Worm (Caenorhabditis elegans) whole organism, L4 larva: ENCODE data around the gene Y39A1A.10.

Experiments used
- F37D6.2 ChIP-seq: sonication (generic microtip); optimal IDR thresholded peaks from 2 replicates; lab custom pipeline; 2016; ENCODE audit warnings: mild to moderate bottlenecking, missing genetic modification characterization, missing compliant biosample characterization
- R02D3.7 ChIP-seq: fragments of 150-350 bp; sonication (generic microtip); optimal IDR thresholded peaks from 3 replicates; lab custom pipeline; 2014; ENCODE audit warnings: missing biosample characterization, missing genetic modification characterization
- T26A8.4 ChIP-seq: fragments of 200-800 bp; sonication (Bioruptor generic); IDR thresholded peaks from 2 replicates; pipeline ENCODE4 v1.3.6; 2022; ENCODE audit warnings: missing genetic modification characterization, missing compliant biosample characterization
- Y5F2A.4 ChIP-seq: fragments of 200-800 bp; sonication (Bioruptor generic); optimal IDR thresholded peaks from 2 replicates; lab custom pipeline; 2018; ENCODE audit warnings: mild to moderate bottlenecking, missing genetic modification characterization, missing compliant biosample characterization
- ZK337.2 ChIP-seq: fragments of 200-800 bp; sonication (Bioruptor generic); IDR thresholded peaks from 2 replicates; pipeline ENCODE4 v1.3.6; 2022; ENCODE audit warnings: missing genetic modification reagents, missing genetic modification characterization, missing compliant biosample characterization
- ZK546.5 ChIP-seq, 2 experiments: sonication (generic microtip); optimal IDR thresholded peaks; 2 replicates each; lab custom pipeline; 2017; ENCODE audit warnings: missing biosample characterization in 2 of 2, missing genetic modification characterization in 2 of 2
- aha-1 ChIP-seq: fragments of 150-350 bp; peaks from one replicate; lab custom pipeline; 2014; ENCODE audit warnings: missing biosample characterization, missing genetic modification characterization
- ceh-62 ChIP-seq: sonication (generic microtip); optimal IDR thresholded peaks from 2 replicates; lab custom pipeline; 2017; ENCODE audit warnings: missing biosample characterization, missing genetic modification characterization
- daf-12 ChIP-seq: fragments of 150-350 bp; optimal IDR thresholded peaks from 2 replicates; lab custom pipeline; 2014; ENCODE audit warnings: missing biosample characterization, missing genetic modification reagents, missing genetic modification characterization
- daf-16 ChIP-seq, 3 experiments: sonication (generic microtip); optimal IDR thresholded peaks; 2 replicates each; lab custom pipeline; 2016 to 2017; ENCODE audit warnings: missing genetic modification characterization in 3 of 3, missing genetic modification reagents in 3 of 3, mild to moderate bottlenecking in 2 of 3, missing compliant biosample characterization in 2 of 3, missing biosample characterization in 1 of 3, moderate library complexity in 1 of 3
- dmd-6 ChIP-seq: fragments of 200-800 bp; sonication (Bioruptor generic); IDR thresholded peaks from 2 replicates; pipeline ENCODE4 v1.3.6; 2022; ENCODE audit warnings: missing genetic modification reagents, missing genetic modification characterization, missing compliant biosample characterization
- dmd-9 ChIP-seq: fragments of 200-800 bp; sonication (Bioruptor generic); IDR thresholded peaks from 2 replicates; pipeline ENCODE4 v1.3.6; 2022; ENCODE audit warnings: missing genetic modification reagents, missing genetic modification characterization, missing compliant biosample characterization
- dve-1 ChIP-seq: sonication (generic microtip); optimal IDR thresholded peaks from 2 replicates; lab custom pipeline; 2017; ENCODE audit warnings: antibody characterized with exemption, mild to moderate bottlenecking, missing genetic modification characterization, missing compliant biosample characterization; ENCODE audit not compliant: insufficient read depth
- gei-8 ChIP-seq: fragments of 200-800 bp; sonication (Bioruptor generic); optimal IDR thresholded peaks from 2 replicates; lab custom pipeline; 2018; ENCODE audit warnings: mild to moderate bottlenecking, missing genetic modification characterization, missing compliant biosample characterization
- hlh-11 ChIP-seq: fragments of 200-800 bp; sonication (Bioruptor generic); optimal IDR thresholded peaks from 2 replicates; lab custom pipeline; 2018; ENCODE audit warnings: mild to moderate bottlenecking, missing genetic modification characterization, missing compliant biosample characterization
- hlh-30 ChIP-seq: sonication (generic microtip); optimal IDR thresholded peaks from 2 replicates; lab custom pipeline; 2017; ENCODE audit warnings: antibody characterized with exemption, mild to moderate bottlenecking, missing genetic modification characterization, missing compliant biosample characterization; ENCODE audit not compliant: insufficient read depth
- hmg-1.1 ChIP-seq: fragments of 200-800 bp; sonication (Bioruptor generic); IDR thresholded peaks from 2 replicates; pipeline ENCODE4 v1.3.6; 2022; ENCODE audit warnings: missing genetic modification reagents, missing genetic modification characterization, missing compliant biosample characterization
- lin-15B ChIP-seq: fragments of 150-350 bp; sonication (generic microtip); optimal IDR thresholded peaks from 3 replicates; lab custom pipeline; 2014; ENCODE audit warnings: missing biosample characterization, missing genetic modification characterization
- lir-3 ChIP-seq: sonication (generic microtip); optimal IDR thresholded peaks from 2 replicates; lab custom pipeline; 2016; ENCODE audit warnings: mild to moderate bottlenecking, missing genetic modification characterization, missing compliant biosample characterization
- lsy-2 ChIP-seq, 2 experiments: fragments of 150-350 bp in 1 of 2; sonication (generic microtip) in 1 of 2; optimal IDR thresholded peaks; 2 replicates each; lab custom pipeline; 2014 to 2017; ENCODE audit warnings: missing biosample characterization in 2 of 2, missing genetic modification characterization in 2 of 2
- madf-9 ChIP-seq: fragments of 200-800 bp; sonication (Bioruptor generic); conservative IDR thresholded peaks from 2 replicates; pipeline ENCODE4 v1.3.6; 2022; ENCODE audit warnings: missing genetic modification reagents, missing genetic modification characterization, missing compliant biosample characterization
- mdl-1 ChIP-seq, 2 experiments: fragments of 150-350 bp in 1 of 2; sonication (generic microtip) in 1 of 2; optimal IDR thresholded peaks; 2 replicates each; lab custom pipeline; 2014 to 2017; ENCODE audit warnings: missing biosample characterization in 2 of 2, missing genetic modification characterization in 2 of 2
- mep-1 ChIP-seq: fragments of 150-350 bp; sonication (generic microtip); optimal IDR thresholded peaks from 3 replicates; lab custom pipeline; 2014; ENCODE audit warnings: missing biosample characterization, missing genetic modification characterization
- mes-2 ChIP-seq: sonication (generic microtip); optimal IDR thresholded peaks from 2 replicates; lab custom pipeline; 2016; ENCODE audit warnings: missing genotype, mild to moderate bottlenecking, missing genetic modification characterization, missing compliant biosample characterization; ENCODE audit not compliant: poor library complexity, severe bottlenecking
- nhr-11 ChIP-seq: fragments of 150-350 bp; optimal IDR thresholded peaks from 2 replicates; lab custom pipeline; 2014; ENCODE audit warnings: missing biosample characterization, missing genetic modification characterization
- nhr-111 ChIP-seq: fragments of 200-800 bp; sonication (Bioruptor generic); optimal IDR thresholded peaks from 2 replicates; lab custom pipeline; 2018; ENCODE audit warnings: mild to moderate bottlenecking, missing genetic modification characterization, missing compliant biosample characterization
- nhr-25 ChIP-seq: sonication (generic microtip); optimal IDR thresholded peaks from 2 replicates; lab custom pipeline; 2017; ENCODE audit warnings: missing genetic modification characterization, mild to moderate bottlenecking, missing compliant biosample characterization, antibody characterized with exemption, moderate library complexity, borderline replicate concordance; ENCODE audit not compliant: insufficient read depth
- nhr-77 ChIP-seq: fragments of 150-350 bp; optimal IDR thresholded peaks from 2 replicates; lab custom pipeline; 2014; ENCODE audit warnings: missing biosample characterization, missing genetic modification characterization
- php-3 ChIP-seq: fragments of 200-800 bp; sonication (Bioruptor generic); IDR thresholded peaks from 2 replicates; pipeline ENCODE4 v1.3.6; 2022; ENCODE audit warnings: missing genetic modification reagents, missing genetic modification characterization, missing compliant biosample characterization
- skn-1 ChIP-seq: fragments of 150-350 bp; optimal IDR thresholded peaks from 2 replicates; lab custom pipeline; 2014; ENCODE audit warnings: missing biosample characterization, missing genetic modification characterization
- snpc-4 ChIP-seq: fragments of 150-350 bp; optimal IDR thresholded peaks from 2 replicates; lab custom pipeline; 2014; ENCODE audit warnings: missing biosample characterization, missing genetic modification characterization
- unc-39 ChIP-seq: sonication (generic microtip); optimal IDR thresholded peaks from 2 replicates; lab custom pipeline; 2017; ENCODE audit warnings: missing biosample characterization, missing genetic modification characterization
- unc-62 ChIP-seq, 3 experiments: fragments of 150-350 bp in 1 of 3; sonication (generic microtip); optimal IDR thresholded peaks in 2 of 3; peaks in 1 of 3; 1 replicate in 1 of 3; 2 replicates in 2 of 3; lab custom pipeline; 2014 to 2017; ENCODE audit warnings: missing biosample characterization in 3 of 3, missing genetic modification characterization in 3 of 3, missing genetic modification reagents in 3 of 3, missing genotype in 1 of 3
- zfp-2 ChIP-seq: sonication (generic microtip); optimal IDR thresholded peaks from 2 replicates; lab custom pipeline; 2016; ENCODE audit warnings: mild to moderate bottlenecking, missing genetic modification characterization, missing compliant biosample characterization
- ztf-11 ChIP-seq: fragments of 150-350 bp; optimal IDR thresholded peaks from 2 replicates; lab custom pipeline; 2014; ENCODE audit warnings: missing biosample characterization, missing genetic modification characterization

Y39A1A.10 gene

ce11 chrIII:10628360-10628759 is 4.2 kb upstream of the Y39A1A.10 start (continued):
- TF ChIP-seq hmg-1.1 (GFP tag; lab: Robert Waterston, UW) (peak; percentile 66), nhr-111 (no peak), nhr-11 (tag; lab: Kevin White, UChicago) (no peak), ZK546.5 (tag; optimal IDR thresholded peaks at IDR 0.05; lab: Kevin White, UChicago) (no peak), R02D3.7 (tag; lab: Kevin White, UChicago) (no peak), php-3 (GFP tag; lab: Robert Waterston, UW) (no peak), ceh-62 (tag; lab: Kevin White, UChicago) (no peak), mes-2 (tag; lab: Kevin White, UChicago) (peak; percentile 46)

ce11 chrIII:10629043-10629442 is 3.5 kb upstream of the Y39A1A.10 start, which contains the start of gene swt-4:
TSS of gene swt-4 (minus strand) at chrIII:10629143.
- no peak for TF ChIP-seq lin-15B (tag; lab: Kevin White, UChicago)

- TF ChIP-seq nhr-25 (tag; lab: Kevin White, UChicago), result peak; percentile 22
- peak; percentile 68 for TF ChIP-seq aha-1 (tag; lab: Kevin White, UChicago)
- TF ChIP-seq ZK337.2 (GFP tag; lab: Robert Waterston, UW), result no peak
- TF ChIP-seq daf-12 (tag; lab: Kevin White, UChicago), result no peak
- TF ChIP-seq unc-62 (GFP tag; optimal IDR thresholded peaks at IDR 0.05 in 1 of 2; lab: Kevin White, UChicago), result no peak
- TF ChIP-seq unc-62 (tag; optimal IDR thresholded peaks at IDR 0.05; lab: Kevin White, UChicago), result no peak
- no peak for TF ChIP-seq unc-39
- TF ChIP-seq skn-1 (tag; lab: Kevin White, UChicago), result no peak
- TF ChIP-seq mdl-1 (tag; optimal IDR thresholded peaks at IDR 0.05; lab: Kevin White, UChicago), result no peak
- no peak for TF ChIP-seq ztf-11 (tag; lab: Kevin White, UChicago)
- no peak for TF ChIP-seq mep-1
- TF ChIP-seq T26A8.4 (GFP tag; lab: Robert Waterston, UW), result no peak
- TF ChIP-seq madf-9 (GFP tag; lab: Robert Waterston, UW), result no peak
- peak in 1 of 2 experiments; percentile 35 for TF ChIP-seq lsy-2 (tag; optimal IDR thresholded peaks at IDR 0.05; lab: Kevin White, UChicago)
- no peak for TF ChIP-seq hlh-30 (tag; lab: Kevin White, UChicago)
- no peak for TF ChIP-seq zfp-2 (tag; lab: Kevin White, UChicago)
- TF ChIP-seq dmd-6 (GFP tag; lab: Robert Waterston, UW), result no peak
- no peak for TF ChIP-seq gei-8 (GFP tag; lab: Kevin White, UChicago)
- TF ChIP-seq dmd-9 (GFP tag; lab: Robert Waterston, UW), result no peak
- TF ChIP-seq daf-16 (GFP tag; optimal IDR thresholded peaks at IDR 0.05; lab: Kevin White, UChicago), result no peak
- TF ChIP-seq daf-16 (tag; optimal IDR thresholded peaks at IDR 0.05; lab: Kevin White, UChicago), result peak; percentile 92
- no peak for TF ChIP-seq snpc-4
- TF ChIP-seq dve-1, result peak; percentile 19
- TF ChIP-seq R02D3.7 (tag; lab: Kevin White, UChicago), result no peak
- peak; percentile 4 for TF ChIP-seq nhr-77 (tag; lab: Kevin White, UChicago)
- TF ChIP-seq Y5F2A.4 (GFP tag; lab: Kevin White, UChicago), result no peak
- TF ChIP-seq hlh-11 (tag; lab: Kevin White, UChicago), result peak; percentile 12
- TF ChIP-seq lir-3 (tag; lab: Kevin White, UChicago), result no peak
- TF ChIP-seq, all 104 proteins: peak for 7
Observed at ce11 chrIII:10629795-10630194, 2.7 kb upstream of the Y39A1A.10 start.

ce11 chrIII:10631870-10632509 is 538 bp upstream of the Y39A1A.10 start:
- TF ChIP-seq F37D6.2 (tag; lab: Kevin White, UChicago) (no peak), aha-1 (tag; lab: Kevin White, UChicago) (peak; percentile 53), unc-62 (GFP tag; optimal IDR thresholded peaks at IDR 0.05 in 1 of 2; lab: Kevin White, UChicago) (peak in 1 of 2 experiments; percentile 72), unc-62 (tag; optimal IDR thresholded peaks at IDR 0.05; lab: Kevin White, UChicago) (no peak)
